Fruit fly (Drosophila melanogaster) whole organism, embryonic: Measurements from ENCODE around the gene Mzt1.

Source experiments
- ATbp ChIP-seq: fragments of 200-800 bp; sonication (Bioruptor generic); optimal IDR thresholded peaks from 2 replicates; lab custom pipeline; 2017; ENCODE audit warnings: missing biosample characterization, mild to moderate bottlenecking, missing genetic modification characterization, missing genetic modification reagents
- Aef1 ChIP-seq: fragments of 200-800 bp; sonication (Bioruptor generic); IDR thresholded peaks from 3 replicates; pipeline ENCODE4 v1.3.6; 2022; ENCODE audit warnings: missing biosample characterization, missing genetic modification characterization
- CG10209 ChIP-seq: fragments of 200-800 bp; sonication (Bioruptor generic); optimal IDR thresholded peaks from 3 replicates; lab custom pipeline; 2017; ENCODE audit warnings: missing biosample characterization, mild to moderate bottlenecking, missing genetic modification characterization, missing genetic modification reagents
- CG10274 ChIP-seq: fragments of 200-800 bp; sonication (Bioruptor generic); optimal IDR thresholded peaks from 3 replicates; lab custom pipeline; 2017; ENCODE audit warnings: missing biosample characterization, mild to moderate bottlenecking, missing genetic modification characterization
- CG10462 ChIP-seq: fragments of 200-800 bp; sonication (Bioruptor generic); optimal IDR thresholded peaks from 2 replicates; lab custom pipeline; 2016; ENCODE audit warnings: missing biosample characterization, missing genetic modification characterization
- CG10543 ChIP-seq: fragments of 200-800 bp; sonication (Bioruptor generic); optimal IDR thresholded peaks from 3 replicates; lab custom pipeline; 2017; ENCODE audit warnings: missing biosample characterization, mild to moderate bottlenecking, missing genetic modification characterization, moderate library complexity
- CG11504 ChIP-seq: fragments of 200-800 bp; sonication (Bioruptor generic); optimal IDR thresholded peaks from 3 replicates; lab custom pipeline; 2019; ENCODE audit warnings: missing biosample characterization, mild to moderate bottlenecking, missing genetic modification characterization, moderate library complexity
- CG11560 ChIP-seq: fragments of 200-800 bp; sonication (Bioruptor generic); IDR thresholded peaks from 3 replicates; pipeline ENCODE4 v1.3.6; 2022; ENCODE audit warnings: missing biosample characterization, missing genetic modification characterization
- CG11723 ChIP-seq: fragments of 200-800 bp; sonication (Bioruptor generic); optimal IDR thresholded peaks from 2 replicates; lab custom pipeline; 2017; ENCODE audit warnings: missing biosample characterization, mild to moderate bottlenecking, missing genetic modification characterization
- CG12104 ChIP-seq: fragments of 200-800 bp; sonication (Bioruptor generic); optimal IDR thresholded peaks from 3 replicates; lab custom pipeline; 2016; ENCODE audit warnings: missing biosample characterization, missing genetic modification characterization
- CG12744 ChIP-seq: fragments of 200-800 bp; sonication (Bioruptor generic); optimal IDR thresholded peaks from 2 replicates; lab custom pipeline; 2016; ENCODE audit warnings: missing biosample characterization, missing genetic modification characterization
- CG1529 ChIP-seq: fragments of 200-800 bp; sonication (Bioruptor generic); optimal IDR thresholded peaks from 3 replicates; lab custom pipeline; 2018; ENCODE audit warnings: missing biosample characterization, missing genetic modification characterization
- CG18619 ChIP-seq: fragments of 200-800 bp; sonication (Bioruptor generic); optimal IDR thresholded peaks from 3 replicates; lab custom pipeline; 2017; ENCODE audit warnings: missing biosample characterization, mild to moderate bottlenecking, missing genetic modification characterization
- CG33557 ChIP-seq: fragments of 200-800 bp; sonication (Bioruptor generic); optimal IDR thresholded peaks from 2 replicates; lab custom pipeline; 2019; ENCODE audit warnings: missing biosample characterization, mild to moderate bottlenecking, missing genetic modification characterization, moderate library complexity
- CG3726 ChIP-seq: fragments of 200-800 bp; sonication (Bioruptor generic); IDR thresholded peaks from 3 replicates; pipeline ENCODE4, ENCODE4 v1.3.6; 2022; ENCODE audit warnings: missing biosample characterization, missing genetic modification characterization
- CG3995 ChIP-seq: fragments of 200-800 bp; sonication (Bioruptor generic); optimal IDR thresholded peaks from 3 replicates; lab custom pipeline; 2016; ENCODE audit warnings: missing biosample characterization, missing genetic modification characterization
- CG4328 ChIP-seq: fragments of 200-800 bp; sonication (Bioruptor generic); optimal IDR thresholded peaks from 3 replicates; lab custom pipeline; 2017; ENCODE audit warnings: missing biosample characterization, missing genetic modification reagents, missing genetic modification characterization
- CG4707 ChIP-seq: fragments of 200-800 bp; sonication (Bioruptor generic); optimal IDR thresholded peaks from 2 replicates; lab custom pipeline; 2018; ENCODE audit warnings: missing biosample characterization, mild to moderate bottlenecking, missing genetic modification characterization, moderate library complexity
- CG6254 ChIP-seq: fragments of 200-800 bp; sonication (Bioruptor generic); optimal IDR thresholded peaks from 3 replicates; lab custom pipeline; 2017; ENCODE audit warnings: mild to moderate bottlenecking, missing biosample characterization, missing genetic modification reagents, missing genetic modification characterization
- CG6791 ChIP-seq: fragments of 200-800 bp; sonication (Bioruptor generic); IDR thresholded peaks from 3 replicates; pipeline ENCODE4 v1.3.6; 2022; ENCODE audit warnings: missing biosample characterization, missing genetic modification characterization; ENCODE audit not compliant: partially characterized antibody
- CG7357 ChIP-seq: fragments of 200-800 bp; sonication (Bioruptor generic); IDR thresholded peaks from 3 replicates; pipeline ENCODE4 v1.3.6; 2022; ENCODE audit warnings: missing biosample characterization, missing genetic modification characterization
- CG7987 ChIP-seq: fragments of 200-800 bp; sonication (Bioruptor generic); optimal IDR thresholded peaks from 2 replicates; lab custom pipeline; 2018; ENCODE audit warnings: missing biosample characterization, mild to moderate bottlenecking, missing genetic modification characterization, moderate library complexity
- CG8388 ChIP-seq: fragments of 200-800 bp; sonication (Bioruptor generic); optimal IDR thresholded peaks from 2 replicates; lab custom pipeline; 2019; ENCODE audit warnings: missing biosample characterization, mild to moderate bottlenecking, missing genetic modification characterization, moderate library complexity
- Doc2 ChIP-seq: fragments of 200-800 bp; sonication (Bioruptor generic); IDR thresholded peaks from 2 replicates; pipeline ENCODE4 v1.3.6; 2022; ENCODE audit warnings: missing biosample characterization, missing genetic modification characterization
- Fer1 ChIP-seq: fragments of 200-800 bp; sonication (Bioruptor generic); optimal IDR thresholded peaks from 2 replicates; lab custom pipeline; 2017; ENCODE audit warnings: missing biosample characterization, mild to moderate bottlenecking, missing genetic modification characterization
- Lpt ChIP-seq: fragments of >200 bp; optimal IDR thresholded peaks from 2 replicates; lab custom pipeline; 2018; ENCODE audit warnings: missing biosample characterization, missing genetic modification characterization
- Poxn ChIP-seq: fragments of 200-800 bp; sonication (Bioruptor generic); IDR thresholded peaks from 2 replicates; pipeline ENCODE4 v1.3.6; 2022; ENCODE audit warnings: missing biosample characterization, missing genetic modification characterization
- Rfx ChIP-seq: fragments of 200-800 bp; sonication (Bioruptor generic); IDR thresholded peaks from 2 replicates; pipeline ENCODE4 v1.3.6; 2022; ENCODE audit warnings: missing biosample characterization, missing genetic modification characterization
- Taf1 ChIP-seq: fragments of 200-800 bp; sonication (Bioruptor generic); IDR thresholded peaks from 2 replicates; pipeline ENCODE4 v1.3.6; 2022; ENCODE audit warnings: missing biosample characterization, missing genetic modification characterization
- bcd ChIP-seq: fragments of 200-800 bp; sonication (Bioruptor generic); optimal IDR thresholded peaks from 2 replicates; lab custom pipeline; 2017; ENCODE audit warnings: missing biosample characterization, mild to moderate bottlenecking, missing genetic modification characterization
- btn ChIP-seq: fragments of 200-800 bp; sonication (Bioruptor generic); optimal IDR thresholded peaks from 2 replicates; lab custom pipeline; 2016; ENCODE audit warnings: missing biosample characterization, missing genetic modification characterization
- caup ChIP-seq: fragments of 200-800 bp; sonication (Bioruptor generic); optimal IDR thresholded peaks from 3 replicates; lab custom pipeline; 2017; ENCODE audit warnings: missing biosample characterization, mild to moderate bottlenecking, missing genetic modification characterization, moderate library complexity; ENCODE audit not compliant: severe bottlenecking
- cg ChIP-seq: fragments of 200-800 bp; sonication (Bioruptor generic); optimal IDR thresholded peaks from 3 replicates; lab custom pipeline; 2019; ENCODE audit warnings: missing biosample characterization, mild to moderate bottlenecking, missing genetic modification characterization, moderate library complexity
- chm ChIP-seq: fragments of 200-800 bp; sonication (Bioruptor generic); IDR thresholded peaks from 2 replicates; pipeline ENCODE4 v1.3.6; 2022; ENCODE audit warnings: missing biosample characterization, missing genetic modification characterization
- croc ChIP-seq: fragments of 200-800 bp; sonication (Bioruptor generic); conservative IDR thresholded peaks from 3 replicates; pipeline ENCODE4 v1.3.6; 2022; ENCODE audit warnings: missing biosample characterization, missing genetic modification characterization
- dan ChIP-seq: fragments of 200-800 bp; sonication (Bioruptor generic); IDR thresholded peaks from 2 replicates; pipeline ENCODE4 v1.3.6; 2022; ENCODE audit warnings: missing biosample characterization, missing genetic modification characterization
- ems ChIP-seq: fragments of 200-800 bp; sonication (Bioruptor generic); optimal IDR thresholded peaks from 3 replicates; lab custom pipeline; 2016; ENCODE audit warnings: missing biosample characterization, missing genetic modification characterization
- fd64A ChIP-seq: fragments of 200-800 bp; sonication (Bioruptor generic); optimal IDR thresholded peaks from 3 replicates; lab custom pipeline; 2018; ENCODE audit warnings: missing biosample characterization, mild to moderate bottlenecking, missing genetic modification characterization
- gfzf ChIP-seq: fragments of 200-800 bp; sonication (Bioruptor generic); optimal IDR thresholded peaks from 2 replicates; lab custom pipeline; 2016; ENCODE audit warnings: missing biosample characterization, mild to moderate bottlenecking, missing genetic modification characterization, moderate library complexity
- ham ChIP-seq: fragments of 200-800 bp; sonication (Bioruptor generic); IDR thresholded peaks from 2 replicates; pipeline ENCODE4 v1.3.6; 2022; ENCODE audit warnings: missing biosample characterization, missing genetic modification characterization
- hbn ChIP-seq: fragments of 200-800 bp; sonication (Bioruptor generic); IDR thresholded peaks from 2 replicates; pipeline ENCODE4 v1.3.6; 2022; ENCODE audit warnings: missing biosample characterization, missing genetic modification characterization; ENCODE audit not compliant: partially characterized antibody
- lov ChIP-seq, 2 experiments: fragments of 200-800 bp in 1 of 2; fragments of >200 bp in 1 of 2; sonication (Bioruptor generic) in 1 of 2; IDR thresholded peaks in 1 of 2; optimal IDR thresholded peaks in 1 of 2; 2 replicates in 1 of 2; 3 replicates in 1 of 2; pipeline versions ENCODE4 v1.3.6 to Lab custom; 2017 to 2022; ENCODE audit warnings: missing biosample characterization in 1 of 2, missing genetic modification characterization in 1 of 2
- nom ChIP-seq: fragments of 200-800 bp; sonication (Bioruptor generic); optimal IDR thresholded peaks from 2 replicates; lab custom pipeline; 2017; ENCODE audit warnings: missing biosample characterization, missing genetic modification characterization, mild to moderate bottlenecking, moderate library complexity, missing genetic modification reagents
- otp ChIP-seq: fragments of 200-800 bp; sonication (Bioruptor generic); IDR thresholded peaks from 3 replicates; pipeline ENCODE4, ENCODE4 v1.3.6; 2022; ENCODE audit warnings: missing biosample characterization, missing genetic modification characterization
- pnt ChIP-seq: fragments of 200-800 bp; sonication (Bioruptor generic); optimal IDR thresholded peaks from 3 replicates; lab custom pipeline; 2016; ENCODE audit warnings: missing biosample characterization, missing genetic modification characterization
- pros ChIP-seq: fragments of 200-800 bp; sonication (Bioruptor generic); optimal IDR thresholded peaks from 3 replicates; lab custom pipeline; 2019; ENCODE audit warnings: missing biosample characterization, mild to moderate bottlenecking, missing genetic modification characterization, moderate library complexity
- ranshi ChIP-seq: fragments of 200-800 bp; sonication (Bioruptor generic); IDR thresholded peaks from 2 replicates; pipeline ENCODE4 v1.3.6; 2022; ENCODE audit warnings: missing biosample characterization, missing genetic modification characterization
- run ChIP-seq: fragments of 200-800 bp; sonication (Bioruptor generic); optimal IDR thresholded peaks from 3 replicates; lab custom pipeline; 2018; ENCODE audit warnings: missing biosample characterization, mild to moderate bottlenecking, missing genetic modification characterization
- sqz ChIP-seq: fragments of 200-800 bp; sonication (Bioruptor generic); optimal IDR thresholded peaks from 3 replicates; lab custom pipeline; 2018; ENCODE audit warnings: missing biosample characterization, mild to moderate bottlenecking, missing genetic modification characterization
- sr ChIP-seq: fragments of 200-800 bp; sonication (Bioruptor generic); IDR thresholded peaks from 3 replicates; pipeline ENCODE4 v1.3.6; 2022; ENCODE audit warnings: missing biosample characterization, missing genetic modification characterization
- tna ChIP-seq: fragments of 200-800 bp; sonication (Bioruptor generic); IDR thresholded peaks from 2 replicates; pipeline ENCODE4 v1.3.6; 2022; ENCODE audit warnings: missing biosample characterization, missing genetic modification characterization; ENCODE audit not compliant: partially characterized antibody

The Mzt1 gene

DNA sequence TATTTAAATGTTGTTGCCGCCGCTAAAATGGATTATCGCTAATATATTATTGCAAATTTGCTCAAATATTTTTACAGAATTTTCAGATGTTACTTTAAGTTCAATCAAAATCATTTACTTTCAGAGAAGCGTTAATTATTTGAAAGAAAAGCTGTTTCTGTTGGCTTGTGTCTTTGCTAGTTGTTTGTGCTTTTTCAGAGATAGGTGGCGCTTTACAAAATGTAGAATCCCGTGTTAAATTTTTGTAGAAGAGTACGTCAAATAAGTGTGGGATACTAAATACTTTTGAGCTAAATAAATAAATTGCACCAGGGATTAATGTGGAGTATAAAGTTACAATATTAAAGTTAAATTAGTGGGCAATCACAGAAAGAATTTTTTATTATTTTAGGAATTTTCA, 20.2 kb downstream of the Mzt1 start (continued):
- no peak for TF ChIP-seq hbn (GFP tag; lab: Robert Waterston, UW)
- TF ChIP-seq lov (optimal IDR thresholded peaks at IDR 0.05; lab: Kevin White, UChicago): no peak
- no peak for TF ChIP-seq lov (GFP tag; IDR thresholded peaks at IDR 0.05; lab: Robert Waterston, UW)
- 0 out of 2 replicates have a peak, but pooled peaks have one; percentile 18 for TF ChIP-seq Rfx (GFP tag; lab: Robert Waterston, UW)
- no peak for TF ChIP-seq CG8388 (GFP tag; lab: Kevin White, UChicago)
- TF ChIP-seq CG33557 (GFP tag; lab: Kevin White, UChicago): no peak
- TF ChIP-seq bcd: no peak
- TF ChIP-seq pnt (GFP tag; lab: Kevin White, UChicago): no peak
- no peak for TF ChIP-seq fd64A (GFP tag; lab: Kevin White, UChicago)
- TF ChIP-seq Poxn (GFP tag; lab: Robert Waterston, UW): no peak
- TF ChIP-seq sqz (GFP tag; lab: Kevin White, UChicago): no peak
- no peak for TF ChIP-seq caup (GFP tag; lab: Kevin White, UChicago)
- no peak for TF ChIP-seq run (tag; lab: Kevin White, UChicago)
- TF ChIP-seq dan (GFP tag; lab: Robert Waterston, UW): no peak
- no peak for TF ChIP-seq CG1529
- TF ChIP-seq ham (GFP tag; lab: Robert Waterston, UW): no peak
- TF ChIP-seq sr (GFP tag; lab: Robert Waterston, UW): no peak
- TF ChIP-seq CG11723 (GFP tag; lab: Kevin White, UChicago): no peak
- TF ChIP-seq Doc2 (GFP tag; lab: Robert Waterston, UW): no peak
- TF ChIP-seq nom (GFP tag; lab: Kevin White, UChicago): no peak
- no peak for TF ChIP-seq CG4328 (GFP tag; lab: Kevin White, UChicago)
- no peak for TF ChIP-seq cg (GFP tag; lab: Kevin White, UChicago)
- no peak for TF ChIP-seq CG18619 (GFP tag; lab: Kevin White, UChicago)
- no peak for TF ChIP-seq CG10462 (GFP tag; lab: Kevin White, UChicago)
- no peak for TF ChIP-seq CG12104 (GFP tag; lab: Kevin White, UChicago)
- no peak for TF ChIP-seq tna (GFP tag; lab: Robert Waterston, UW)
- TF ChIP-seq CG11560 (tag; lab: Robert Waterston, UW): no peak
- no peak for TF ChIP-seq chm (GFP tag; lab: Robert Waterston, UW)
- TF ChIP-seq gfzf (GFP tag; lab: Kevin White, UChicago): peak; percentile 49
- no peak for TF ChIP-seq Lpt (GFP tag; lab: Kevin White, UChicago)
- TF ChIP-seq CG10543 (GFP tag; lab: Kevin White, UChicago): no peak
- peak; percentile 10 for TF ChIP-seq CG7987
- TF ChIP-seq CG12744: no peak
- TF ChIP-seq croc (GFP tag; lab: Robert Waterston, UW): no peak
- no peak for TF ChIP-seq CG6254
- TF ChIP-seq CG3726 (GFP tag; lab: Robert Waterston, UW): no peak
- no peak for TF ChIP-seq ranshi
- no peak for TF ChIP-seq Taf1 (GFP tag; lab: Robert Waterston, UW)
- TF ChIP-seq Aef1 (GFP tag; lab: Robert Waterston, UW): no peak
- no peak for TF ChIP-seq CG10209 (GFP tag; lab: Kevin White, UChicago)
- no peak for TF ChIP-seq pros (GFP tag; lab: Kevin White, UChicago)
- TF ChIP-seq Fer1 (GFP tag; lab: Kevin White, UChicago): peak; percentile 27
- no peak for TF ChIP-seq CG7357 (GFP tag; lab: Robert Waterston, UW)
- no peak for TF ChIP-seq ATbp (GFP tag; lab: Kevin White, UChicago)
- peak; percentile 37 for TF ChIP-seq CG3995 (GFP tag; lab: Kevin White, UChicago)
- TF ChIP-seq CG11504: peak; percentile 34
- no peak for TF ChIP-seq CG10274 (GFP tag; lab: Kevin White, UChicago)
- TF ChIP-seq otp: no peak
- TF ChIP-seq btn (GFP tag; lab: Kevin White, UChicago): no peak
- TF ChIP-seq ems (GFP tag; lab: Kevin White, UChicago): no peak
- no peak for TF ChIP-seq CG4707
- TF ChIP-seq CG6791: peak; percentile 59; the same call in 1 of the 3 replicates
